Fruit fly (Drosophila melanogaster): ENCODE data around the gene sNPF.

sNPF gene

DNA sequence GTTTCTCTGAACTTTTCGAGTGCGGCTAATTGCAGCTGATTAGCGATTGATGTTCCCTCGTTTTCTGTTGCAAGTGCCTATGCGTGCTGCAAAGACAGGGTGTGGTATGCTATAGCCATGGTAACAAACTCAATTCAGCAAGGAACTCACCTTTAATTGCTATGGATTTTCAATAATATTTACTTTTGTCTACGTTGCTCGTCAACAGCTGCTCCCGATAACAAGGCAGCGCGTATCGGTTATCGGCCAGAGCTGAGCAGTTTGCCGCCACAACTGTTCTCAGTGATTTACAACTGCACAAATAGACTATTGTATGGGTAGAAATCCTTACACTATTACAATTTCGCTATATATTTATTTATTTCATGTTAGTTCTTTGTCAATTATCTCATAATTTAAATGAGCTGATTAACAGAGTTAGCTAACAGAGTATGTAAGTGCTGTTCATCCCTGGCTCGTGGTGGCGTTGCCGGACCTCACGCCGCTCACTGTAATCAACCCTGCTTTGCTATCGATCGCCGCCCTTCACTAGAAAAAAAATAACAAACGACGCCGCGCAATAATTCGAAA is 47.6 kb downstream of the sNPF start, which contains the start of the genes pr and neb (continued):
- TF ChIP-seq sima (GFP tag; optimal IDR thresholded peaks at IDR 0.05) = no peak
- no peak for TF ChIP-seq sd (tag; optimal IDR thresholded peaks at IDR 0.05)
- no peak for TF ChIP-seq CG2889 (GFP tag; IDR thresholded peaks at IDR 0.05)
- TF ChIP-seq Tbp (GFP tag; optimal IDR thresholded peaks at IDR 0.05) = no peak
- TF ChIP-seq rib (GFP tag; IDR thresholded peaks at IDR 0.05) = peak; percentile 17; the same call in 1 of the 2 replicates
- no peak for TF ChIP-seq Xrp1 (GFP tag; IDR thresholded peaks at IDR 0.05)
- no peak for TF ChIP-seq aop (GFP tag; IDR thresholded peaks at IDR 0.05)
- no peak for TF ChIP-seq Poxn (GFP tag; IDR thresholded peaks at IDR 0.05)
- peak; percentile 57; the same call in 1 of the 2 replicates for TF ChIP-seq ttk (GFP tag; IDR thresholded peaks at IDR 0.05)
- no peak for TF ChIP-seq Awh (GFP tag; IDR thresholded peaks at IDR 0.05)
- TF ChIP-seq jumu (GFP tag; optimal IDR thresholded peaks at IDR 0.05) = peak; percentile 13
- peak; percentile 31 for TF ChIP-seq CG13624 (GFP tag; optimal IDR thresholded peaks at IDR 0.05)
- peak; percentile 85 for TF ChIP-seq CG9932 (GFP tag; IDR thresholded peaks at IDR 0.05)
- peak; percentile 39 for TF ChIP-seq D19A (tag; optimal IDR thresholded peaks at IDR 0.05)
- no peak for TF ChIP-seq scrt (GFP tag; optimal IDR thresholded peaks at IDR 0.05)
- TF ChIP-seq CG12071 (GFP tag; optimal IDR thresholded peaks at IDR 0.05) = no peak
- peak; percentile 25 for TF ChIP-seq exex (tag; optimal IDR thresholded peaks at IDR 0.05)
- TF ChIP-seq Kr (GFP tag; optimal IDR thresholded peaks at IDR 0.05) = no peak
- TF ChIP-seq CG14965 (GFP tag; optimal IDR thresholded peaks at IDR 0.05; ENCODE audit: borderline replicate concordance) = no peak
- TF ChIP-seq CG4617 (GFP tag; optimal IDR thresholded peaks at IDR 0.05; ENCODE audit: borderline replicate concordance) = peak; percentile 25
- peak; percentile 73 for TF ChIP-seq ci (GFP tag; IDR thresholded peaks at IDR 0.05)
- peak in 1 of 2 experiments; percentile 37 for TF ChIP-seq Eip74EF (GFP tag; optimal IDR thresholded peaks at IDR 0.05)
- TF ChIP-seq dm (GFP tag; optimal IDR thresholded peaks at IDR 0.05) = no peak
- TF ChIP-seq abd-A (tag; optimal IDR thresholded peaks at IDR 0.05) = no peak
- TF ChIP-seq hth (optimal IDR thresholded peaks at IDR 0.05) = no peak
- TF ChIP-seq dmrt11E (tag; optimal IDR thresholded peaks at IDR 0.05) = peak; percentile 67
- peak; percentile 55 for TF ChIP-seq al (GFP tag; IDR thresholded peaks at IDR 0.05)
- no peak for TF ChIP-seq CG7987 (GFP tag; optimal IDR thresholded peaks at IDR 0.05)
- peak; percentile 50 for TF ChIP-seq CG13123 (GFP tag; optimal IDR thresholded peaks at IDR 0.05)
- TF ChIP-seq CG15514 (GFP tag; optimal IDR thresholded peaks at IDR 0.05) = peak; percentile 98
- TF ChIP-seq CG11504 (tag; optimal IDR thresholded peaks at IDR 0.05) = peak; percentile 78
- peak; percentile 89 for TF ChIP-seq Sin3A (optimal IDR thresholded peaks at IDR 0.05)
- TF ChIP-seq gsb (GFP tag; IDR thresholded peaks at IDR 0.05) = no peak
- peak; percentile 27 for TF ChIP-seq trh (GFP tag; optimal IDR thresholded peaks at IDR 0.05)
- TF ChIP-seq vfl (GFP tag; optimal IDR thresholded peaks at IDR 0.05) = no peak
- peak; percentile 48; the same call in 1 of the 2 replicates for TF ChIP-seq seq (GFP tag; IDR thresholded peaks at IDR 0.05)
- TF ChIP-seq dysf (GFP tag; IDR thresholded peaks at IDR 0.05) = peak; percentile 63; the same call in 2 of the 3 replicates
- TF ChIP-seq GATAe (GFP tag; conservative IDR thresholded peaks at IDR 0.05) = no peak
- TF ChIP-seq Hr78 (GFP tag; optimal IDR thresholded peaks at IDR 0.05) = no peak
- TF ChIP-seq kay (GFP tag; optimal IDR thresholded peaks at IDR 0.05) = no peak
- TF ChIP-seq CG2712 (tag; optimal IDR thresholded peaks at IDR 0.05) = peak; percentile 55
- peak; percentile 52 for TF ChIP-seq lbe (GFP tag; optimal IDR thresholded peaks at IDR 0.05)
- TF ChIP-seq CG34376 (GFP tag; optimal IDR thresholded peaks at IDR 0.05) = no peak
- peak; percentile 40 for TF ChIP-seq CG8388 (GFP tag; optimal IDR thresholded peaks at IDR 0.05)
- peak; percentile 56 for TF ChIP-seq CG10147 (GFP tag; optimal IDR thresholded peaks at IDR 0.05)
- TF ChIP-seq CG33213 (GFP tag; optimal IDR thresholded peaks at IDR 0.05) = peak; percentile 49
- peak; percentile 64 for TF ChIP-seq sna (GFP tag; IDR thresholded peaks at IDR 0.05; ENCODE audit: partially characterized antibody)
- peak; percentile 76 for TF ChIP-seq CG1603 (tag; optimal IDR thresholded peaks at IDR 0.05)
- no peak for TF ChIP-seq hbn (GFP tag; IDR thresholded peaks at IDR 0.05; ENCODE audit: partially characterized antibody)
- peak; percentile 41; the same call in 1 of the 2 replicates for TF ChIP-seq CG32767 (GFP tag; IDR thresholded peaks at IDR 0.05)

Data from whole organism, embryonic.